Fruit fly (Drosophila melanogaster): ENCODE data around the gene Saf6.

- no peak for TF ChIP-seq Lpt (GFP tag; optimal IDR thresholded peaks at IDR 0.05)
- no peak for TF ChIP-seq tin (GFP tag; optimal IDR thresholded peaks at IDR 0.05)
- TF ChIP-seq CG10543 (GFP tag; optimal IDR thresholded peaks at IDR 0.05), result no peak
- TF ChIP-seq insv (GFP tag; optimal IDR thresholded peaks at IDR 0.05), result no peak
- TF ChIP-seq Oaz (GFP tag; IDR thresholded peaks at IDR 0.05), result no peak
- no peak for TF ChIP-seq ash1 (GFP tag; optimal IDR thresholded peaks at IDR 0.05)
- TF ChIP-seq CG13775 (GFP tag; optimal IDR thresholded peaks at IDR 0.05), result no peak
- TF ChIP-seq CG6689 (GFP tag; IDR thresholded peaks at IDR 0.05), result no peak
- TF ChIP-seq Hr78 (GFP tag; optimal IDR thresholded peaks at IDR 0.05), result no peak
- TF ChIP-seq CG6254 (GFP tag; optimal IDR thresholded peaks at IDR 0.05), result no peak
- TF ChIP-seq Asciz (GFP tag; optimal IDR thresholded peaks at IDR 0.05), result no peak
- TF ChIP-seq CG7928 (GFP tag; optimal IDR thresholded peaks at IDR 0.05), result no peak
- no peak for TF ChIP-seq CG12769 (tag; optimal IDR thresholded peaks at IDR 0.05)
- TF ChIP-seq CG33557 (GFP tag; optimal IDR thresholded peaks at IDR 0.05), result no peak
Measured at dm6 chr2L:784036-784435, 31.7 kb downstream of the Saf6 start, which contains the start of gene CG3544.
